Comparison of ENCODE assay signal across 2 worm cellular contexts in genomic region chrIV:12127838-12128237, ce11.
TF ChIP-seq lines count a peak whose summit lies in the region.

No protein-coding gene starts in this region.

TF ChIP-seq in whole organism, L1 larva, 84 proteins besides CTCF, POLR2A, EP300 and RAD21 (continued from another document):
- TF ChIP-seq lir-3 (tag; optimal IDR thresholded peaks at IDR 0.05; lab: Kevin White, UChicago; ENCODE audit: poor library complexity) (no peak), pax-3 (tag; optimal IDR thresholded peaks at IDR 0.05; lab: Kevin White, UChicago) (no peak), lsy-2 (tag; optimal IDR thresholded peaks at IDR 0.05; lab: Kevin White, UChicago) (peak in 1 of 2 experiments; percentile 48), mdl-1 (tag; optimal IDR thresholded peaks at IDR 0.05; lab: Kevin White, UChicago) (peak in 1 of 2 experiments; percentile 26), dsc-1 (tag; optimal IDR thresholded peaks at IDR 0.05; lab: Kevin White, UChicago) (no peak)
TF ChIP-seq in whole organism, L1 larva: peak in this region for 6.

TF ChIP-seq in whole organism, L4 larva, 104 proteins besides CTCF, POLR2A, EP300 and RAD21 (continued from another document):
- TF ChIP-seq daf-16 (GFP tag; optimal IDR thresholded peaks at IDR 0.05; lab: Kevin White, UChicago) (no peak), daf-16 (tag; optimal IDR thresholded peaks at IDR 0.05; lab: Kevin White, UChicago) (no peak), Y48G9A.11 (GFP tag; IDR thresholded peaks at IDR 0.05; lab: Robert Waterston, UW) (no peak), spr-3 (GFP tag; optimal IDR thresholded peaks at IDR 0.05; lab: Kevin White, UChicago) (no peak), hlh-11 (tag; optimal IDR thresholded peaks at IDR 0.05; lab: Kevin White, UChicago) (peak; percentile 12), ces-1 (GFP tag; optimal IDR thresholded peaks at IDR 0.05; lab: Kevin White, UChicago) (no peak), dpl-1 (GFP tag; optimal IDR thresholded peaks at IDR 0.05; lab: Kevin White, UChicago) (no peak), nhr-48 (tag; optimal IDR thresholded peaks at IDR 0.05; lab: Kevin White, UChicago) (no peak), F10B5.3 (tag; optimal IDR thresholded peaks at IDR 0.05; lab: Kevin White, UChicago) (no peak), nhr-111 (GFP tag; optimal IDR thresholded peaks at IDR 0.05; lab: Kevin White, UChicago) (no peak), lsy-2 (tag; optimal IDR thresholded peaks at IDR 0.05; lab: Kevin White, UChicago) (peak in 1 of 2 experiments; percentile 30), zfp-3 (GFP tag; conservative IDR thresholded peaks at IDR 0.05; lab: Robert Waterston, UW) (no peak), ama-1 (optimal IDR thresholded peaks at IDR 0.05; lab: Kevin White, UChicago) (no peak), skn-1 (tag; optimal IDR thresholded peaks at IDR 0.05; lab: Kevin White, UChicago) (no peak), gei-8 (GFP tag; optimal IDR thresholded peaks at IDR 0.05; lab: Kevin White, UChicago) (no peak), mxl-3 (GFP tag; optimal IDR thresholded peaks at IDR 0.05; lab: Kevin White, UChicago) (no peak), lin-38 (GFP tag; IDR thresholded peaks at IDR 0.05; lab: Robert Waterston, UW) (no peak), rbr-2 (tag; optimal IDR thresholded peaks at IDR 0.05; lab: Kevin White, UChicago) (no peak), nhr-237 (tag; optimal IDR thresholded peaks at IDR 0.05; lab: Kevin White, UChicago) (no peak), dmd-8 (GFP tag; IDR thresholded peaks at IDR 0.05; lab: Robert Waterston, UW) (no peak)
TF ChIP-seq in whole organism, L4 larva: peak in this region for 4.
